Fruit fly (Drosophila melanogaster) whole organism, embryonic: ENCODE data around the gene amos.

ENCODE experiments used
- CG1832 ChIP-seq: fragments of 200-800 bp; sonication (Bioruptor generic); optimal IDR thresholded peaks from 2 replicates; lab custom pipeline; 2017; ENCODE audit warnings: missing biosample characterization, mild to moderate bottlenecking, missing genetic modification characterization, inconsistent platforms
- CG31388 ChIP-seq: fragments of 200-800 bp; sonication (Bioruptor generic); optimal IDR thresholded peaks from 2 replicates; lab custom pipeline; 2016; ENCODE audit warnings: missing biosample characterization, missing genetic modification characterization
- CG32532 ChIP-seq: fragments of 200-800 bp; sonication (Bioruptor generic); IDR thresholded peaks from 2 replicates; pipeline ENCODE4 v1.3.6; 2022; ENCODE audit warnings: missing biosample characterization, missing genetic modification characterization
- CG7556 ChIP-seq: fragments of 200-800 bp; sonication (Bioruptor generic); optimal IDR thresholded peaks from 2 replicates; lab custom pipeline; 2017; ENCODE audit warnings: missing biosample characterization, mild to moderate bottlenecking, missing genetic modification characterization
- D19A ChIP-seq: fragments of 200-800 bp; optimal IDR thresholded peaks from 3 replicates; lab custom pipeline; 2019; ENCODE audit warnings: missing biosample characterization, mild to moderate bottlenecking, missing genetic modification characterization, moderate library complexity
- Dfd ChIP-seq, 2 experiments: fragments of >200 bp; optimal IDR thresholded peaks; 2 replicates each; lab custom pipeline; 2017; ENCODE audit warnings: missing biosample characterization in 2 of 2, missing genetic modification characterization in 2 of 2
- NFAT ChIP-seq: fragments of 200-800 bp; sonication (Bioruptor generic); IDR thresholded peaks from 2 replicates; pipeline ENCODE4 v1.3.6; 2022; ENCODE audit warnings: missing biosample characterization, missing genetic modification characterization
- ci ChIP-seq: fragments of 200-800 bp; sonication (Bioruptor generic); IDR thresholded peaks from 3 replicates; pipeline ENCODE4 v1.3.6; 2022; ENCODE audit warnings: missing biosample characterization, missing genetic modification characterization
- da ChIP-seq: fragments of 200-800 bp; sonication (Bioruptor generic); optimal IDR thresholded peaks from 2 replicates; lab custom pipeline; 2016; ENCODE audit warnings: missing biosample characterization, missing genetic modification characterization
- eyg ChIP-seq: fragments of 200-800 bp; sonication (Bioruptor generic); optimal IDR thresholded peaks from 3 replicates; lab custom pipeline; 2016; ENCODE audit warnings: missing biosample characterization, missing genetic modification characterization
- sens ChIP-seq: fragments of 200-800 bp; sonication (Bioruptor generic); peaks from one replicate; lab custom pipeline; 2016; ENCODE audit warnings: missing biosample characterization, missing genetic modification characterization
- zen ChIP-seq: fragments of 200-800 bp; sonication (Bioruptor generic); optimal IDR thresholded peaks from 3 replicates; lab custom pipeline; 2018; ENCODE audit warnings: missing biosample characterization, mild to moderate bottlenecking, missing genetic modification characterization, moderate library complexity

- TF ChIP-seq eyg (GFP tag; lab: Kevin White, UChicago): no peak
- no peak for TF ChIP-seq da (GFP tag; lab: Kevin White, UChicago)
- TF ChIP-seq CG1832: no peak
- no peak for TF ChIP-seq CG31388 (GFP tag; lab: Kevin White, UChicago)
- TF ChIP-seq D19A (tag; lab: Kevin White, UChicago): peak; percentile 8
- no peak for TF ChIP-seq zen (tag; lab: Kevin White, UChicago)
- peak; percentile 57; the same call in 1 of the 3 replicates for TF ChIP-seq ci (GFP tag; lab: Robert Waterston, UW)
- TF ChIP-seq NFAT (GFP tag; lab: Robert Waterston, UW): peak; percentile 33; the same call in 1 of the 2 replicates
- TF ChIP-seq CG32532 (GFP tag; lab: Robert Waterston, UW): no peak; the same call in 1 of the 2 replicates
- TF ChIP-seq Dfd (GFP tag; optimal IDR thresholded peaks at IDR 0.05; lab: Kevin White, UChicago): no peak
- peak; percentile 49 for TF ChIP-seq sens (GFP tag; lab: Kevin White, UChicago)
- no peak for TF ChIP-seq CG7556
These were observed 24.8 kb downstream of the amos start for dm6 chr2L:18571724-18572427.
